Worm (Caenorhabditis elegans) whole organism, L3 larva: ENCODE results near the gene spl-2.

Experiments
- R02D3.7 ChIP-seq: fragments of 150-350 bp; optimal IDR thresholded peaks from 2 replicates; lab custom pipeline; 2014; ENCODE audit warnings: missing biosample characterization, missing genetic modification characterization
- ZK546.5 ChIP-seq: sonication (generic microtip); optimal IDR thresholded peaks from 2 replicates; lab custom pipeline; 2017; ENCODE audit warnings: missing biosample characterization, missing genetic modification characterization
- aly-2 ChIP-seq: fragments of 150-350 bp; optimal IDR thresholded peaks from 2 replicates; lab custom pipeline; 2014; ENCODE audit warnings: missing biosample characterization, missing genetic modification characterization
- ama-1 ChIP-seq: fragments of 150-350 bp; optimal IDR thresholded peaks from 2 replicates; lab custom pipeline; 2018
- ceh-16 ChIP-seq: sonication (generic microtip); optimal IDR thresholded peaks from 2 replicates; lab custom pipeline; 2017; ENCODE audit warnings: missing biosample characterization, missing genetic modification characterization
- ceh-82 ChIP-seq: fragments of 150-350 bp; optimal IDR thresholded peaks from 2 replicates; lab custom pipeline; 2014; ENCODE audit warnings: missing biosample characterization, missing genetic modification characterization
- ceh-9 ChIP-seq: sonication (generic microtip); optimal IDR thresholded peaks from 2 replicates; lab custom pipeline; 2018; ENCODE audit warnings: missing biosample characterization, missing genetic modification characterization
- daf-12 ChIP-seq: fragments of 150-350 bp; optimal IDR thresholded peaks from 2 replicates; lab custom pipeline; 2014; ENCODE audit warnings: missing biosample characterization, missing genetic modification reagents, missing genetic modification characterization
- egl-27 ChIP-seq: sonication (generic microtip); optimal IDR thresholded peaks from 4 replicates; lab custom pipeline; 2017; ENCODE audit warnings: missing biosample characterization, missing genetic modification reagents, missing genetic modification characterization
- egl-5 ChIP-seq: fragments of 150-350 bp; optimal IDR thresholded peaks from 2 replicates; lab custom pipeline; 2017; ENCODE audit warnings: missing biosample characterization, missing genetic modification reagents, missing genetic modification characterization, inconsistent platforms
- elt-1 ChIP-seq: fragments of 150-350 bp; optimal IDR thresholded peaks from 2 replicates; lab custom pipeline; 2014; ENCODE audit warnings: missing biosample characterization, missing genetic modification characterization
- elt-2 ChIP-seq: sonication (generic microtip); optimal IDR thresholded peaks from 2 replicates; lab custom pipeline; 2016; ENCODE audit warnings: missing genetic modification reagents, mild to moderate bottlenecking, missing genetic modification characterization, missing compliant biosample characterization
- elt-3 ChIP-seq, 3 experiments: fragments of 150-350 bp in 1 of 3; sonication (generic microtip) in 2 of 3; optimal IDR thresholded peaks; 2 replicates in 2 of 3; 4 replicates in 1 of 3; lab custom pipeline; 2014 to 2017; ENCODE audit warnings: missing biosample characterization in 3 of 3, missing genetic modification characterization in 3 of 3
- eor-1 ChIP-seq, 2 experiments: fragments of 150-350 bp; optimal IDR thresholded peaks; 2 replicates each; lab custom pipeline; 2014 to 2018; ENCODE audit warnings: missing biosample characterization in 2 of 2, missing genetic modification characterization in 2 of 2
- fkh-2 ChIP-seq: fragments of 150-350 bp; optimal IDR thresholded peaks from 2 replicates; lab custom pipeline; 2014; ENCODE audit warnings: missing biosample characterization, missing genetic modification reagents, missing genetic modification characterization
- fos-1 ChIP-seq: fragments of 150-350 bp; optimal IDR thresholded peaks from 2 replicates; lab custom pipeline; 2014; ENCODE audit warnings: missing biosample characterization, missing genetic modification characterization
- hmg-11 ChIP-seq: sonication (generic microtip); optimal IDR thresholded peaks from 2 replicates; lab custom pipeline; 2016; ENCODE audit warnings: missing genetic modification characterization, missing compliant biosample characterization
- lin-15B ChIP-seq: fragments of 150-350 bp; optimal IDR thresholded peaks from 2 replicates; lab custom pipeline; 2014; ENCODE audit warnings: missing biosample characterization, missing genetic modification characterization
- lsy-12 ChIP-seq: sonication (generic microtip); optimal IDR thresholded peaks from 2 replicates; lab custom pipeline; 2016; ENCODE audit warnings: mild to moderate bottlenecking, missing genetic modification characterization, missing compliant biosample characterization
- mdl-1 ChIP-seq: fragments of 150-350 bp; optimal IDR thresholded peaks from 2 replicates; lab custom pipeline; 2014; ENCODE audit warnings: missing biosample characterization, missing genetic modification characterization
- mml-1 ChIP-seq: fragments of 150-350 bp; sonication (generic microtip); optimal IDR thresholded peaks from 3 replicates; lab custom pipeline; 2014; ENCODE audit warnings: missing biosample characterization, missing genetic modification characterization
- nfya-1 ChIP-seq: sonication (generic microtip); optimal IDR thresholded peaks from 2 replicates; lab custom pipeline; 2017; ENCODE audit warnings: missing genetic modification characterization, mild to moderate bottlenecking, missing compliant biosample characterization, antibody characterized with exemption, moderate library complexity; ENCODE audit not compliant: insufficient read depth
- nhr-11 ChIP-seq: fragments of 150-350 bp; optimal IDR thresholded peaks from 2 replicates; lab custom pipeline; 2014; ENCODE audit warnings: missing biosample characterization, missing genetic modification characterization
- nhr-12 ChIP-seq: fragments of 150-350 bp; optimal IDR thresholded peaks from 2 replicates; lab custom pipeline; 2014; ENCODE audit warnings: missing biosample characterization, missing genetic modification characterization
- nhr-23 ChIP-seq: fragments of 150-350 bp; optimal IDR thresholded peaks from 2 replicates; lab custom pipeline; 2014; ENCODE audit warnings: missing biosample characterization, missing genetic modification reagents, missing genetic modification characterization
- nhr-237 ChIP-seq: fragments of 150-350 bp; optimal IDR thresholded peaks from 2 replicates; lab custom pipeline; 2014; ENCODE audit warnings: missing biosample characterization, missing genetic modification characterization
- nhr-25 ChIP-seq: sonication (generic microtip); optimal IDR thresholded peaks from 2 replicates; lab custom pipeline; 2017; ENCODE audit warnings: missing biosample characterization, missing genetic modification characterization
- nhr-28 ChIP-seq: fragments of 150-350 bp; optimal IDR thresholded peaks from 2 replicates; lab custom pipeline; 2014; ENCODE audit warnings: missing biosample characterization, missing genetic modification characterization
- nhr-43 ChIP-seq: sonication (generic microtip); optimal IDR thresholded peaks from 2 replicates; lab custom pipeline; 2016; ENCODE audit warnings: mild to moderate bottlenecking, missing genetic modification characterization, missing compliant biosample characterization; ENCODE audit not compliant: poor library complexity, severe bottlenecking
- nhr-76 ChIP-seq: fragments of 150-350 bp; sonication (generic microtip); optimal IDR thresholded peaks from 5 replicates; lab custom pipeline; 2014; ENCODE audit warnings: missing biosample characterization, missing genetic modification characterization
- nhr-77 ChIP-seq: fragments of 150-350 bp; optimal IDR thresholded peaks from 2 replicates; lab custom pipeline; 2014; ENCODE audit warnings: missing biosample characterization, missing genetic modification characterization
- pha-4 ChIP-seq: fragments of 150-350 bp; optimal IDR thresholded peaks from 2 replicates; lab custom pipeline; 2014; ENCODE audit warnings: missing biosample characterization, missing genetic modification reagents, missing genetic modification characterization
- pqm-1 ChIP-seq: fragments of 150-350 bp; optimal IDR thresholded peaks from 2 replicates; lab custom pipeline; 2017; ENCODE audit warnings: missing biosample characterization, missing genetic modification characterization, inconsistent platforms
- sea-2 ChIP-seq: fragments of 150-350 bp; sonication (generic microtip); optimal IDR thresholded peaks from 4 replicates; lab custom pipeline; 2014; ENCODE audit warnings: missing biosample characterization, missing genetic modification reagents, missing genetic modification characterization
- skn-1 ChIP-seq: fragments of 150-350 bp; optimal IDR thresholded peaks from 2 replicates; lab custom pipeline; 2014; ENCODE audit warnings: missing biosample characterization, missing genetic modification characterization
- snpc-4 ChIP-seq: fragments of 150-350 bp; optimal IDR thresholded peaks from 2 replicates; lab custom pipeline; 2014; ENCODE audit warnings: missing biosample characterization, missing genetic modification characterization
- tbx-2 ChIP-seq: sonication (generic microtip); optimal IDR thresholded peaks from 2 replicates; lab custom pipeline; 2016; ENCODE audit warnings: mild to moderate bottlenecking, missing genetic modification characterization, missing compliant biosample characterization
- unc-39 ChIP-seq: sonication (generic microtip); optimal IDR thresholded peaks from 4 replicates; lab custom pipeline; 2017; ENCODE audit warnings: missing biosample characterization, missing genetic modification characterization
- zag-1 ChIP-seq: fragments of 150-350 bp; optimal IDR thresholded peaks from 2 replicates; lab custom pipeline; 2014; ENCODE audit warnings: missing biosample characterization, missing genetic modification characterization
- ztf-11 ChIP-seq: fragments of 150-350 bp; optimal IDR thresholded peaks from 2 replicates; lab custom pipeline; 2014; ENCODE audit warnings: missing biosample characterization, missing genetic modification characterization
- ztf-4 ChIP-seq: fragments of 150-350 bp; optimal IDR thresholded peaks from 2 replicates; lab custom pipeline; 2014; ENCODE audit warnings: missing biosample characterization, missing genetic modification characterization

spl-2 gene

DNA sequence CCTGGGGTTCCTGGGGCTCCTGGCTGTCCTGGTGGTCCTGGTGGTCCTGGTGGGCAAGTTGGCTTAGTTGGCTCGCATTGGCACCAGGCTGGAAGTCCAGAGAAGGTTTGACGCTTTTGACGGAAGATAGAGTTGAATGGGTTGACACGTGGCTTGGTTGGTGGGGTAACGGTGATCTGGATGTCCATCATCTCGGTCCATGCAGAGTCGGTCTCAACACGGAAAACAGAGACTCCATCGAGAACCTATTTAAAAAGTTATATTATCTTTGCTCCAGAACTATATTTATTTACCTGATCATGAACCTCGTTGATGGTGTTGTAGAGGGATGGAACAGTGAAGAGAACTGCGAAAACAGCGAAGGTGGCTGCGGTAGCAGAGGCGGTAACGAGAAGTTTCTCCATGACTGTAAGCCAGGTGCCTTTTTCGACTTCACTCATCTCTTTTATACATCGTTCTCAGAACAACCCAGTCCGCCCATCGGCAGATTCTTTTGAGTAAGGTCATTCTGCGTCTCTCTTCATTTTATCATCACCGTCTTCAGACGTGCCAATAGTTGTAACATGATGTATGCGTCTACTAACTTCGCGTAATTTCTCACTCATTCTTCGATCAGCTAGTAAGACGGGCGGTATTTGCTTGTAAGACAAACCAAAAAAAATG, 13.7 kb upstream of the spl-2 start, which contains the start of gene col-144:
Gene col-144, minus strand, starts transcription at position 419 of the 663 bp plus-strand sequence.
- TF ChIP-seq ZK546.5 (no peak), ztf-4 (tag; lab: Kevin White, UChicago) (no peak), pqm-1 (tag; lab: Kevin White, UChicago) (no peak), aly-2 (tag; lab: Kevin White, UChicago) (no peak), nhr-28 (tag; lab: Kevin White, UChicago) (no peak), pha-4 (tag; lab: Kevin White, UChicago) (no peak), ceh-82 (tag; lab: Kevin White, UChicago) (no peak), nhr-11 (no peak), nhr-23 (tag; lab: Kevin White, UChicago) (no peak), nhr-12 (tag; lab: Kevin White, UChicago) (no peak), mml-1 (tag; lab: Kevin White, UChicago) (no peak), ceh-16 (no peak), egl-27 (tag; lab: Kevin White, UChicago) (no peak), nhr-237 (no peak), snpc-4 (tag; lab: Kevin White, UChicago) (no peak), sea-2 (GFP tag; lab: Kevin White, UChicago) (no peak), ztf-11 (no peak), elt-2 (tag; lab: Kevin White, UChicago) (no peak), lin-15B (tag; lab: Kevin White, UChicago) (no peak), elt-3 (tag; optimal IDR thresholded peaks at IDR 0.05; lab: Kevin White, UChicago) (peak in 1 of 3 experiments; percentile 12), fos-1 (tag; lab: Kevin White, UChicago) (no peak), mdl-1 (tag; lab: Kevin White, UChicago) (no peak), unc-39 (tag; lab: Kevin White, UChicago) (no peak), egl-5 (tag; lab: Kevin White, UChicago) (no peak), ceh-9 (tag; lab: Kevin White, UChicago) (no peak), lsy-12 (tag; lab: Kevin White, UChicago) (no peak), nhr-77 (tag; lab: Kevin White, UChicago) (no peak), nhr-25 (tag; lab: Kevin White, UChicago) (peak; percentile 70), elt-1 (tag; lab: Kevin White, UChicago) (no peak), nhr-43 (tag; lab: Kevin White, UChicago) (peak; percentile 57), fkh-2 (tag; lab: Kevin White, UChicago) (no peak), hmg-11 (tag; lab: Kevin White, UChicago) (no peak), tbx-2 (tag; lab: Kevin White, UChicago) (no peak), eor-1 (tag; optimal IDR thresholded peaks at IDR 0.05; lab: Kevin White, UChicago) (no peak), nhr-76 (tag; lab: Kevin White, UChicago) (no peak), daf-12 (tag; lab: Kevin White, UChicago) (no peak), zag-1 (tag; lab: Kevin White, UChicago) (no peak), skn-1 (tag; lab: Kevin White, UChicago) (no peak), R02D3.7 (tag; lab: Kevin White, UChicago) (no peak), nfya-1 (tag; lab: Kevin White, UChicago) (peak; percentile 17), ama-1 (lab: Kevin White, UChicago) (peak; percentile 73)

DNA sequence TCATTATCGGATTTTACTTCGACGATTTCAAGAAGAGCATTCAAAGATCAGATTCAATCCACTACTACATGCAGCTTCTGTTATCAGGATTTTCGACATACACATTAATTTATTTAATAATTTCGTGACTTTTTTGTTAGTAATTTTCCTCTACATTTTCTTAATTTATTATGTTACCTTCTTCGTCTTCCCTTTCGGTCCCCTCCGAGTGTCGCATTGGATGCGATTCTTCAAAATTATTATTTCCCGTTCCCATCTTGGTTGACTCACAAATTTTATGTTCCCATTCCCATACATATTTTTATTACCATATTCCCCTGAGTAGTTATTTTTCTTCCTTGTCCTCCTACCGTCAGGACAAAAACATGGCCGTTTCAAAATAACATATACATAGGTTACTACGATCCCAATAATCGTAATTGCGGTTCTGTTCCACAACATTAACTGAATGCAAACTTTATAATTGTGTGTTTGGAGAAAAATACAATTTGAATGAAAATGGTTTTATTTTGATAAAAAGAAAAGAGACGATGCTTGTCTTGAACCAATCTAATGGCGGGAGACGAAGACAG, 12.5 kb upstream of the spl-2 start:
- TF ChIP-seq nhr-25 (tag; lab: Kevin White, UChicago) (peak; percentile 88), nfya-1 (tag; lab: Kevin White, UChicago) (peak; percentile 34), ama-1 (lab: Kevin White, UChicago) (peak; percentile 68)
